Worm (Caenorhabditis elegans) whole organism, L4/young adult: ENCODE results near the gene klp-11.

ENCODE experiments used
- W03F9.2 ChIP-seq: fragments of 150-350 bp; optimal IDR thresholded peaks from 2 replicates; lab custom pipeline; 2014; ENCODE audit warnings: missing biosample characterization, missing genetic modification characterization
- dao-5 ChIP-seq: sonication (generic microtip); optimal IDR thresholded peaks from 2 replicates; lab custom pipeline; 2016; ENCODE audit warnings: missing genotype, missing genetic modification characterization, moderate library complexity, missing compliant biosample characterization
- him-1 ChIP-seq: sonication (generic microtip); optimal IDR thresholded peaks from 2 replicates; lab custom pipeline; 2016; ENCODE audit warnings: missing genotype, missing genetic modification reagents, missing genetic modification characterization, missing compliant biosample characterization

ce11 chrIV:8754146-8754545 is 7.7 kb downstream of the klp-11 start:
- no peak for TF ChIP-seq him-1 (tag; lab: Kevin White, UChicago)
- TF ChIP-seq W03F9.2 (tag; lab: Kevin White, UChicago) = no peak
- TF ChIP-seq dao-5 = no peak
